Worm (Caenorhabditis elegans): Measurements from ENCODE around the gene K09C8.2.
A peak's percentile ranks its signal among the peaks of the same experiment; 100 is the strongest.

K09C8.2 gene

DNA sequence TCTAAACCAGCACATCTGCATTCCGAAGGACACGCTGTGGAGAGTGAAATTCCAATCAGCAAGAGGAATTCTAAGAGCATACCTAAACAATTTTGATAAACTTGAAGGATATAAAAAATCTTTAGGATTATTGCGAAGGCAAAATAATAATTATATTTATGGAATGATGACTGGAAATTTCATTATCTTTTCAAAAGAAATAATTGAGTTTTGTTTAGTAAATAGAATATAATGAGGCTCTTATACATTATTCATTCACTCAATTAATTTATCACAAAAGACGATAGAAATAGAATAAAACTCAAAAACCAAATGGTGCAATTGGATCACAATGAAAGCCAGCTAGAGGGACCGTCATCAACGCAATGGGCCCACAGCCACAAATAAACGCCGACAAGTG, 19.9 kb downstream of the K09C8.2 start, which contains the start of gene pxn-2:
pxn-2 (minus strand) TSS at position 101 of the 400 bp plus-strand sequence.
- TF ChIP-seq elt-1 (tag; optimal IDR thresholded peaks at IDR 0.05; ENCODE audit: borderline replicate concordance, insufficient read depth), result no peak
- no peak for TF ChIP-seq ceh-83 (GFP tag; optimal IDR thresholded peaks at IDR 0.05)
- no peak for TF ChIP-seq ztf-11 (tag; optimal IDR thresholded peaks at IDR 0.05)
- TF ChIP-seq ceh-43 (GFP tag; optimal IDR thresholded peaks at IDR 0.05), result no peak
- no peak for TF ChIP-seq lsy-2 (tag; optimal IDR thresholded peaks at IDR 0.05)
- TF ChIP-seq tbx-8 (GFP tag; optimal IDR thresholded peaks at IDR 0.05), result no peak
- TF ChIP-seq ces-1 (GFP tag; optimal IDR thresholded peaks at IDR 0.05), result peak; percentile 38

DNA sequence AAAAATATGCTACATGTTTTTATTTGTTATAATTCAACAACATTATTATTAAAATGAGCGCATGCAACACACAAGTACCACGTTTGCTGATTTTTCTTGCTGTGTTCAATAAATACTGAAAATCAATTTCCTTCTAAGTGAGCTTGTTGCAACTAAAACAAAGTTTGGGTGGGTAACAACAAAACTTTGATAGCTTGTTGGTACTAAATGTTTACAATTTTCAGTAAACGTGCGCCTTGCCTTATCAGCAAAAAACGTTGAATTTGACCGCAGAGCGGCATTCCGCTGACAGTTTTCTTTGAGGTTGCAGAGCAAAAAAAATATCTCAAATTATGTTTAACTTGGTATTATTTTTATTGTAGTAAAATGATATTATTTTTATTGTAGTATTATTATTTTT, 22.1 kb downstream of the K09C8.2 start:
- no peak for TF ChIP-seq drap-1 (GFP tag; optimal IDR thresholded peaks at IDR 0.05)
- no peak for TF ChIP-seq bed-3 (GFP tag; optimal IDR thresholded peaks at IDR 0.05)
- TF ChIP-seq flh-1 (GFP tag; optimal IDR thresholded peaks at IDR 0.05), result no peak
- no peak for TF ChIP-seq nhr-2 (tag; optimal IDR thresholded peaks at IDR 0.05)
- no peak for TF ChIP-seq snpc-4 (tag; optimal IDR thresholded peaks at IDR 0.05)
- TF ChIP-seq nhr-237 (tag; optimal IDR thresholded peaks at IDR 0.05), result no peak
- no peak for TF ChIP-seq ceh-43 (GFP tag; optimal IDR thresholded peaks at IDR 0.05)
- TF ChIP-seq ham-2 (GFP tag; optimal IDR thresholded peaks at IDR 0.05), result no peak
- no peak for TF ChIP-seq cnd-1 (tag; optimal IDR thresholded peaks at IDR 0.05)
- no peak for TF ChIP-seq tbx-8 (GFP tag; optimal IDR thresholded peaks at IDR 0.05)
- no peak for TF ChIP-seq mab-5 (tag; optimal IDR thresholded peaks at IDR 0.05)
- no peak for TF ChIP-seq mls-2 (tag; optimal IDR thresholded peaks at IDR 0.05)
- TF ChIP-seq elt-1 (tag; optimal IDR thresholded peaks at IDR 0.05; ENCODE audit: borderline replicate concordance, insufficient read depth), result no peak
- TF ChIP-seq elt-3 (tag; optimal IDR thresholded peaks at IDR 0.05), result no peak
- no peak for TF ChIP-seq lin-13 (tag; optimal IDR thresholded peaks at IDR 0.05)
- TF ChIP-seq ztf-11 (tag; optimal IDR thresholded peaks at IDR 0.05), result no peak
- TF ChIP-seq blmp-1 (tag; optimal IDR thresholded peaks at IDR 0.05), result no peak
- no peak for TF ChIP-seq zip-8 (tag; optimal IDR thresholded peaks at IDR 0.05)
- TF ChIP-seq ceh-39 (tag; optimal IDR thresholded peaks at IDR 0.05), result no peak

DNA sequence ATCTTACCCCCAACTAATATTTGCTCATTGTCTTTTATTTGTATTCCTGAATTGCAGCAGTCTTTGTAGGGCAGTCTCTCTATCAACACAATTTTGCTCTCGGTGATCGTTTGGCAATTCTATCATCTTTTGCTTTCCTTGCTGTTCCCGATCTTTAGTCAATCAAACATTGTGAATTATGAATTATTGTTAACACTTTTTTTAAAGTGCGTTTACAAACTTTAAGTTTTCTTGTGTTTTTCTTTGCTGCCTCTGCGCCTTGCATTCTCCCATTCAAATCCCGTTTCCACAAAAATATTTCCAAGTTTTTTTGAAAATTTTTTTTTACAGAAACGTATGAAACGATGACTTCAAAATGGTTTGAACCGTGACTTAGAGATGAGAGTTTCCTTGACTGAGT, 22.8 kb downstream of the K09C8.2 start, which contains the start of gene ver-4:
ver-4 (plus strand) TSS at position 301 of the 400 bp plus-strand sequence.
- TF ChIP-seq M03D4.4 (tag; optimal IDR thresholded peaks at IDR 0.05), result no peak
- TF ChIP-seq zip-8 (tag; optimal IDR thresholded peaks at IDR 0.05), result no peak
- no peak for TF ChIP-seq nhr-28 (tag; optimal IDR thresholded peaks at IDR 0.05)
- TF ChIP-seq tbx-8 (GFP tag; optimal IDR thresholded peaks at IDR 0.05), result no peak
- TF ChIP-seq hlh-1 (tag; optimal IDR thresholded peaks at IDR 0.05), result no peak
- TF ChIP-seq cnd-1 (tag; optimal IDR thresholded peaks at IDR 0.05), result no peak
- no peak for TF ChIP-seq unc-120 (tag; optimal IDR thresholded peaks at IDR 0.05; ENCODE audit: poor library complexity, severe bottlenecking)
- TF ChIP-seq lin-13 (tag; optimal IDR thresholded peaks at IDR 0.05), result no peak
- no peak for TF ChIP-seq drap-1 (GFP tag; optimal IDR thresholded peaks at IDR 0.05)
- TF ChIP-seq nhr-237 (tag; optimal IDR thresholded peaks at IDR 0.05), result no peak
- no peak for TF ChIP-seq elt-3 (tag; optimal IDR thresholded peaks at IDR 0.05)
- no peak for TF ChIP-seq blmp-1 (tag; optimal IDR thresholded peaks at IDR 0.05)
- no peak for TF ChIP-seq ceh-83 (GFP tag; optimal IDR thresholded peaks at IDR 0.05)
- TF ChIP-seq mls-2 (tag; optimal IDR thresholded peaks at IDR 0.05), result no peak
- no peak for TF ChIP-seq ham-2 (GFP tag; optimal IDR thresholded peaks at IDR 0.05)
- no peak for TF ChIP-seq nhr-76 (tag; optimal IDR thresholded peaks at IDR 0.05)

DNA sequence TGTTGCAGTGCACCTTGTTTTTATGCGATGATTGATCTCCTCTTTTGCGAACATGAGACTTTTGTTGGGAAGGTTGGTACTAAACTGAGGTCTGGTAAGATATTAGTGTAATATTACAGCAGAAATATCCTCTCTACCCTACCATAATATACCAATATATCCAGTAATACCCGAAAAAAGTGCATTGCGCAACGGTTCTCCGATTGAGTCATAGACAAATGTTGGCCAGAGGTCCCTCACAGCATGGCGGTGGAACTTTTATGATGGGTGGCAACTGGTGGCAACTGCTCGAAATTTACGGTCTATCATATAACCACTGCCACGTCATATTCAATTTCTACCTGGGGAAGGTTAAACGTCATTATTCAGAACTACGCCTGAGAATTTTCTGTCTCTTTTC, 30.1 kb downstream of the K09C8.2 start:
- no peak for TF ChIP-seq ceh-43 (GFP tag; optimal IDR thresholded peaks at IDR 0.05)
- no peak for TF ChIP-seq nhr-237 (tag; optimal IDR thresholded peaks at IDR 0.05)
- no peak for TF ChIP-seq bed-3 (GFP tag; optimal IDR thresholded peaks at IDR 0.05)
- no peak for TF ChIP-seq sptf-1 (tag; optimal IDR thresholded peaks at IDR 0.05)
- TF ChIP-seq unc-62 (GFP tag; optimal IDR thresholded peaks at IDR 0.05), result no peak
- TF ChIP-seq cnd-1 (tag; optimal IDR thresholded peaks at IDR 0.05), result no peak
- no peak for TF ChIP-seq lsy-2 (tag; optimal IDR thresholded peaks at IDR 0.05)
- TF ChIP-seq unc-120 (tag; optimal IDR thresholded peaks at IDR 0.05; ENCODE audit: poor library complexity, severe bottlenecking), result no peak
- TF ChIP-seq ceh-83 (GFP tag; optimal IDR thresholded peaks at IDR 0.05), result peak; percentile 16
- no peak for TF ChIP-seq drap-1 (GFP tag; optimal IDR thresholded peaks at IDR 0.05)
- TF ChIP-seq mep-1 (tag; optimal IDR thresholded peaks at IDR 0.05), result no peak
- TF ChIP-seq elt-3 (tag; optimal IDR thresholded peaks at IDR 0.05), result no peak
- TF ChIP-seq ces-1 (GFP tag; optimal IDR thresholded peaks at IDR 0.05), result no peak
- no peak for TF ChIP-seq unc-39 (tag; optimal IDR thresholded peaks at IDR 0.05)
- TF ChIP-seq hlh-1 (tag; optimal IDR thresholded peaks at IDR 0.05), result peak; percentile 76
- TF ChIP-seq snpc-4 (tag; optimal IDR thresholded peaks at IDR 0.05), result no peak
- TF ChIP-seq blmp-1 (tag; optimal IDR thresholded peaks at IDR 0.05), result no peak
- TF ChIP-seq sem-2 (GFP tag; optimal IDR thresholded peaks at IDR 0.05), result no peak
- no peak for TF ChIP-seq M03D4.4 (tag; optimal IDR thresholded peaks at IDR 0.05)
- no peak for TF ChIP-seq mab-5 (tag; optimal IDR thresholded peaks at IDR 0.05)
- no peak for TF ChIP-seq ceh-39 (tag; optimal IDR thresholded peaks at IDR 0.05)
- no peak for TF ChIP-seq lin-13 (tag; optimal IDR thresholded peaks at IDR 0.05)
- TF ChIP-seq nhr-2 (tag; optimal IDR thresholded peaks at IDR 0.05), result peak; percentile 81
- no peak for TF ChIP-seq mls-2 (tag; optimal IDR thresholded peaks at IDR 0.05)
- TF ChIP-seq nhr-28 (tag; optimal IDR thresholded peaks at IDR 0.05), result no peak
- TF ChIP-seq lin-32 (GFP tag; optimal IDR thresholded peaks at IDR 0.05), result no peak
- TF ChIP-seq ztf-11 (tag; optimal IDR thresholded peaks at IDR 0.05), result no peak
- TF ChIP-seq nhr-76 (tag; optimal IDR thresholded peaks at IDR 0.05), result no peak
- TF ChIP-seq tbx-8 (GFP tag; optimal IDR thresholded peaks at IDR 0.05), result no peak
- no peak for TF ChIP-seq ham-2 (GFP tag; optimal IDR thresholded peaks at IDR 0.05)
- no peak for TF ChIP-seq pha-4 (tag; optimal IDR thresholded peaks at IDR 0.05)
- TF ChIP-seq nhr-12 (tag; optimal IDR thresholded peaks at IDR 0.05), result no peak
- no peak for TF ChIP-seq flh-1 (GFP tag; optimal IDR thresholded peaks at IDR 0.05)
- peak; percentile 78 for TF ChIP-seq zip-8 (tag; optimal IDR thresholded peaks at IDR 0.05)
- TF ChIP-seq elt-1 (tag; optimal IDR thresholded peaks at IDR 0.05; ENCODE audit: borderline replicate concordance, insufficient read depth), result no peak
